Worm (Caenorhabditis elegans): Measurements from ENCODE around the gene cyp-34A8.

- no peak for TF ChIP-seq him-1 (tag; optimal IDR thresholded peaks at IDR 0.05)
- no peak for TF ChIP-seq dao-5 (tag; optimal IDR thresholded peaks at IDR 0.05)
These were observed 26.4 kb upstream of the cyp-34A8 start, which contains the start of gene K09D9.9 for ce11 chrV:3994048-3994447.

Data from whole organism, L4/young adult.